Worm (Caenorhabditis elegans) whole organism, young adult: ENCODE data around the gene myo-6.

Experiments used
- aptf-2 ChIP-seq: fragments of 200-800 bp; sonication (Bioruptor generic); conservative IDR thresholded peaks from 2 replicates; pipeline ENCODE4 v1.3.6; 2022; ENCODE audit warnings: missing genetic modification reagents, missing genetic modification characterization, missing compliant biosample characterization
- attf-6 ChIP-seq: fragments of 200-800 bp; sonication (Bioruptor generic); IDR thresholded peaks from 2 replicates; pipeline ENCODE4 v1.3.6; 2022; ENCODE audit warnings: missing genetic modification reagents, missing genetic modification characterization, missing compliant biosample characterization
- bed-2 ChIP-seq: fragments of 200-800 bp; sonication (Bioruptor generic); IDR thresholded peaks from 2 replicates; pipeline ENCODE4 v1.3.6; 2022; ENCODE audit warnings: missing genetic modification reagents, missing genetic modification characterization, missing compliant biosample characterization
- cebp-1 ChIP-seq, 2 experiments: fragments of 200-800 bp in 1 of 2; sonication (Bioruptor generic) in 1 of 2; sonication (generic microtip) in 1 of 2; IDR thresholded peaks in 1 of 2; optimal IDR thresholded peaks in 1 of 2; 2 replicates each; pipeline versions ENCODE4 v1.3.6 to Lab custom; 2017 to 2022; ENCODE audit warnings: missing compliant biosample characterization in 2 of 2, missing genetic modification characterization in 2 of 2, mild to moderate bottlenecking in 1 of 2, missing genetic modification reagents in 1 of 2, moderate library complexity in 1 of 2
- ceh-91 ChIP-seq: fragments of 200-800 bp; sonication (Bioruptor generic); IDR thresholded peaks from 2 replicates; pipeline ENCODE4 v1.3.6; 2022; ENCODE audit warnings: missing genetic modification reagents, missing genetic modification characterization, missing compliant biosample characterization
- egl-44 ChIP-seq: fragments of 200-800 bp; sonication (Bioruptor generic); IDR thresholded peaks from 2 replicates; pipeline ENCODE4 v1.3.6; 2022; ENCODE audit warnings: missing genetic modification reagents, missing genetic modification characterization, missing compliant biosample characterization
- hlh-26 ChIP-seq: fragments of 200-800 bp; sonication (Bioruptor generic); conservative IDR thresholded peaks from 2 replicates; pipeline ENCODE4 v1.3.6; 2022; ENCODE audit warnings: missing genetic modification reagents, missing genetic modification characterization, missing compliant biosample characterization
- nhr-179 ChIP-seq: sonication (generic microtip); optimal IDR thresholded peaks from 2 replicates; lab custom pipeline; 2016; ENCODE audit warnings: mild to moderate bottlenecking, missing genetic modification characterization, missing compliant biosample characterization
- nhr-90 ChIP-seq: sonication (generic microtip); optimal IDR thresholded peaks from 2 replicates; lab custom pipeline; 2016; ENCODE audit warnings: missing genotype, mild to moderate bottlenecking, missing genetic modification characterization, missing compliant biosample characterization
- rcor-1 ChIP-seq: fragments of 200-800 bp; sonication (Bioruptor generic); IDR thresholded peaks from 2 replicates; pipeline ENCODE4 v1.3.6; 2022; ENCODE audit warnings: missing genetic modification reagents, missing genetic modification characterization, missing compliant biosample characterization
- snpc-3.4 ChIP-seq: sonication (generic microtip); optimal IDR thresholded peaks from 2 replicates; lab custom pipeline; 2017; ENCODE audit warnings: missing genetic modification characterization, mild to moderate bottlenecking, missing compliant biosample characterization, antibody characterized with exemption, moderate library complexity, missing genotype, missing genetic modification reagents

- TF ChIP-seq nhr-90 (tag; lab: Kevin White, UChicago) (no peak), bed-2 (GFP tag; lab: Robert Waterston, UW) (no peak), snpc-3.4 (tag; lab: Kevin White, UChicago) (no peak), cebp-1 (GFP tag; IDR thresholded peaks at IDR 0.05; lab: Robert Waterston, UW) (no peak), cebp-1 (tag; optimal IDR thresholded peaks at IDR 0.05; lab: Kevin White, UChicago) (no peak), egl-44 (GFP tag; lab: Robert Waterston, UW) (no peak), attf-6 (GFP tag; lab: Robert Waterston, UW) (no peak), ceh-91 (GFP tag; lab: Robert Waterston, UW) (no peak), rcor-1 (GFP tag; lab: Robert Waterston, UW) (no peak), aptf-2 (GFP tag; lab: Robert Waterston, UW) (no peak), hlh-26 (GFP tag; lab: Robert Waterston, UW) (no peak), nhr-179 (no peak)
Measured at ce11 chrIII:13430162-13430561, 20.6 kb downstream of the myo-6 start, which contains the start of gene trf-1.
